Worm (Caenorhabditis elegans) whole organism, L1 larva: ENCODE data around the gene ddb-1.

Experiments
- C04F5.9 ChIP-seq: sonication (generic microtip); optimal IDR thresholded peaks from 2 replicates; lab custom pipeline; 2016; ENCODE audit warnings: missing genetic modification characterization, missing compliant biosample characterization
- C34B4.2 ChIP-seq: sonication (generic microtip); optimal IDR thresholded peaks from 2 replicates; lab custom pipeline; 2017; ENCODE audit warnings: mild to moderate bottlenecking, missing genetic modification characterization, missing compliant biosample characterization
- aha-1 ChIP-seq: fragments of 150-350 bp; optimal IDR thresholded peaks from 2 replicates; lab custom pipeline; 2014; ENCODE audit warnings: missing biosample characterization, missing genetic modification characterization
- aly-2 ChIP-seq: fragments of 150-350 bp; optimal IDR thresholded peaks from 2 replicates; lab custom pipeline; 2014; ENCODE audit warnings: missing biosample characterization, missing genetic modification characterization
- ama-1 ChIP-seq: fragments of 150-350 bp; optimal IDR thresholded peaks from 2 replicates; lab custom pipeline; 2014
- blmp-1 ChIP-seq: fragments of 150-350 bp; optimal IDR thresholded peaks from 2 replicates; lab custom pipeline; 2014; ENCODE audit warnings: missing biosample characterization, missing genetic modification characterization
- ceh-63 ChIP-seq: fragments of 200-800 bp; sonication (Bioruptor generic); optimal IDR thresholded peaks from 2 replicates; lab custom pipeline; 2018; ENCODE audit warnings: mild to moderate bottlenecking, missing genetic modification characterization, missing compliant biosample characterization
- ceh-8 ChIP-seq: fragments of 200-800 bp; sonication (Bioruptor generic); optimal IDR thresholded peaks from 2 replicates; lab custom pipeline; 2018; ENCODE audit warnings: mild to moderate bottlenecking, missing genetic modification characterization, moderate library complexity, missing compliant biosample characterization
- ceh-88 ChIP-seq: fragments of 200-800 bp; sonication (Bioruptor generic); IDR thresholded peaks from 2 replicates; pipeline ENCODE4 v1.3.6; 2022; ENCODE audit warnings: missing genetic modification characterization, missing compliant biosample characterization
- ceh-90 ChIP-seq: sonication (generic microtip); optimal IDR thresholded peaks from 2 replicates; lab custom pipeline; 2016; ENCODE audit warnings: missing genetic modification characterization, missing compliant biosample characterization
- ces-1 ChIP-seq: fragments of 150-350 bp; optimal IDR thresholded peaks from 2 replicates; lab custom pipeline; 2014; ENCODE audit warnings: missing biosample characterization, missing genetic modification reagents, missing genetic modification characterization
- dpl-1 ChIP-seq, 3 experiments: fragments of 150-350 bp in 2 of 3; sonication (generic microtip) in 1 of 3; optimal IDR thresholded peaks; 2 replicates each; lab custom pipeline; 2014 to 2017; ENCODE audit warnings: missing biosample characterization in 3 of 3, missing genetic modification characterization in 3 of 3, missing genetic modification reagents in 3 of 3
- dsc-1 ChIP-seq: sonication (generic microtip); optimal IDR thresholded peaks from 2 replicates; lab custom pipeline; 2016; ENCODE audit warnings: mild to moderate bottlenecking, missing genetic modification characterization, missing compliant biosample characterization
- egl-13 ChIP-seq: sonication (generic microtip); optimal IDR thresholded peaks from 2 replicates; lab custom pipeline; 2016; ENCODE audit warnings: missing genotype, missing genetic modification reagents, missing genetic modification characterization, missing compliant biosample characterization
- fkh-4 ChIP-seq: sonication (generic microtip); optimal IDR thresholded peaks from 2 replicates; lab custom pipeline; 2016; ENCODE audit warnings: missing compliant biosample characterization, missing genetic modification characterization, borderline replicate concordance
- fkh-8 ChIP-seq: sonication (generic microtip); optimal IDR thresholded peaks from 2 replicates; lab custom pipeline; 2016; ENCODE audit warnings: mild to moderate bottlenecking, missing genetic modification characterization, missing compliant biosample characterization
- isw-1 ChIP-seq: fragments of 200-800 bp; sonication (Bioruptor generic); IDR thresholded peaks from 2 replicates; pipeline ENCODE4 v1.3.6; 2022; ENCODE audit warnings: missing genetic modification characterization, missing compliant biosample characterization
- jun-1 ChIP-seq: fragments of 150-350 bp; optimal IDR thresholded peaks from 2 replicates; lab custom pipeline; 2014; ENCODE audit warnings: missing biosample characterization, missing genetic modification reagents, missing genetic modification characterization
- lin-14 ChIP-seq: fragments of 200-800 bp; sonication (Bioruptor generic); optimal IDR thresholded peaks from 2 replicates; lab custom pipeline; 2018; ENCODE audit warnings: mild to moderate bottlenecking, missing genetic modification characterization, moderate library complexity, missing compliant biosample characterization
- lin-15B ChIP-seq: fragments of 150-350 bp; sonication (generic microtip); optimal IDR thresholded peaks from 3 replicates; lab custom pipeline; 2014; ENCODE audit warnings: missing biosample characterization, missing genetic modification characterization
- lin-39 ChIP-seq: fragments of 150-350 bp; optimal IDR thresholded peaks from 2 replicates; lab custom pipeline; 2014; ENCODE audit warnings: missing biosample characterization, missing genetic modification reagents, missing genetic modification characterization
- lsy-2 ChIP-seq, 2 experiments: fragments of 150-350 bp; optimal IDR thresholded peaks; 2 replicates each; lab custom pipeline; 2014; ENCODE audit warnings: missing biosample characterization in 2 of 2, missing genetic modification characterization in 2 of 2
- mdl-1 ChIP-seq, 2 experiments: fragments of 150-350 bp; optimal IDR thresholded peaks; 2 replicates each; lab custom pipeline; 2014 to 2017; ENCODE audit warnings: missing biosample characterization in 2 of 2, missing genetic modification characterization in 2 of 2, inconsistent platforms in 1 of 2
- mep-1 ChIP-seq: fragments of 150-350 bp; optimal IDR thresholded peaks from 2 replicates; lab custom pipeline; 2014; ENCODE audit warnings: missing biosample characterization, missing genetic modification characterization
- nhr-19 ChIP-seq: fragments of 200-800 bp; sonication (Bioruptor generic); conservative IDR thresholded peaks from 2 replicates; pipeline ENCODE4 v1.3.6; 2022; ENCODE audit warnings: missing genetic modification characterization, missing compliant biosample characterization
- nhr-20 ChIP-seq: sonication (generic microtip); optimal IDR thresholded peaks from 2 replicates; lab custom pipeline; 2016; ENCODE audit warnings: mild to moderate bottlenecking, missing genetic modification characterization, missing compliant biosample characterization
- nhr-237 ChIP-seq: fragments of 150-350 bp; optimal IDR thresholded peaks from 2 replicates; lab custom pipeline; 2014; ENCODE audit warnings: missing biosample characterization, missing genetic modification characterization
- nhr-71 ChIP-seq: sonication (generic microtip); optimal IDR thresholded peaks from 2 replicates; lab custom pipeline; 2016; ENCODE audit warnings: mild to moderate bottlenecking, missing genetic modification characterization, moderate library complexity, missing compliant biosample characterization
- nhr-76 ChIP-seq: sonication (generic microtip); optimal IDR thresholded peaks from 2 replicates; lab custom pipeline; 2017; ENCODE audit warnings: missing biosample characterization, missing genetic modification characterization
- nhr-84 ChIP-seq: sonication (generic microtip); optimal IDR thresholded peaks from 2 replicates; lab custom pipeline; 2017; ENCODE audit warnings: missing biosample characterization, missing genetic modification characterization
- nhr-85 ChIP-seq: sonication (generic microtip); peaks from one replicate; lab custom pipeline; 2016; ENCODE audit warnings: missing genetic modification characterization, inconsistent platforms, missing compliant biosample characterization
- nhr-90 ChIP-seq: sonication (generic microtip); optimal IDR thresholded peaks from 2 replicates; lab custom pipeline; 2016; ENCODE audit warnings: mild to moderate bottlenecking, missing genetic modification characterization, missing compliant biosample characterization; ENCODE audit not compliant: poor library complexity
- pag-3 ChIP-seq: sonication (generic microtip); optimal IDR thresholded peaks from 2 replicates; lab custom pipeline; 2017; ENCODE audit warnings: missing genetic modification characterization, mild to moderate bottlenecking, missing compliant biosample characterization, antibody characterized with exemption, borderline replicate concordance; ENCODE audit not compliant: insufficient read depth
- pqm-1 ChIP-seq: sonication (generic microtip); optimal IDR thresholded peaks from 3 replicates; lab custom pipeline; 2017; ENCODE audit warnings: missing biosample characterization, missing genetic modification characterization
- rnt-1 ChIP-seq: sonication (generic microtip); optimal IDR thresholded peaks from 2 replicates; lab custom pipeline; 2016; ENCODE audit warnings: mild to moderate bottlenecking, missing genetic modification characterization, moderate library complexity, missing compliant biosample characterization
- skn-1 ChIP-seq: fragments of 150-350 bp; optimal IDR thresholded peaks from 2 replicates; lab custom pipeline; 2014; ENCODE audit warnings: missing biosample characterization, missing genetic modification characterization
- snu-23 ChIP-seq: sonication (generic microtip); optimal IDR thresholded peaks from 2 replicates; lab custom pipeline; 2016; ENCODE audit warnings: missing genetic modification characterization, missing compliant biosample characterization
- sptf-1 ChIP-seq: fragments of 150-350 bp; optimal IDR thresholded peaks from 2 replicates; lab custom pipeline; 2014; ENCODE audit warnings: missing biosample characterization, missing genetic modification characterization
- sup-37 ChIP-seq: fragments of 200-800 bp; sonication (Bioruptor generic); optimal IDR thresholded peaks from 2 replicates; lab custom pipeline; 2018; ENCODE audit warnings: mild to moderate bottlenecking, missing genetic modification characterization, missing compliant biosample characterization
- tbx-2 ChIP-seq: sonication (generic microtip); optimal IDR thresholded peaks from 2 replicates; lab custom pipeline; 2016; ENCODE audit warnings: missing genetic modification characterization, missing compliant biosample characterization
- tlp-1 ChIP-seq: fragments of 150-350 bp; optimal IDR thresholded peaks from 2 replicates; lab custom pipeline; 2014; ENCODE audit warnings: missing biosample characterization, missing genetic modification characterization
- unc-130 ChIP-seq: fragments of 150-350 bp; optimal IDR thresholded peaks from 2 replicates; lab custom pipeline; 2017; ENCODE audit warnings: missing biosample characterization, missing genetic modification characterization, inconsistent platforms
- unc-98 ChIP-seq: fragments of 200-800 bp; sonication (Bioruptor generic); IDR thresholded peaks from 2 replicates; pipeline ENCODE4 v1.3.6; 2022; ENCODE audit warnings: missing genetic modification characterization, missing compliant biosample characterization
- xbp-1 ChIP-seq: sonication (generic microtip); optimal IDR thresholded peaks from 2 replicates; lab custom pipeline; 2016; ENCODE audit warnings: missing genetic modification characterization, missing compliant biosample characterization
- zip-4 ChIP-seq: fragments of 200-800 bp; sonication (Bioruptor generic); optimal IDR thresholded peaks from 2 replicates; lab custom pipeline; 2018; ENCODE audit warnings: mild to moderate bottlenecking, missing genetic modification characterization, moderate library complexity, missing compliant biosample characterization

The ddb-1 gene

DNA sequence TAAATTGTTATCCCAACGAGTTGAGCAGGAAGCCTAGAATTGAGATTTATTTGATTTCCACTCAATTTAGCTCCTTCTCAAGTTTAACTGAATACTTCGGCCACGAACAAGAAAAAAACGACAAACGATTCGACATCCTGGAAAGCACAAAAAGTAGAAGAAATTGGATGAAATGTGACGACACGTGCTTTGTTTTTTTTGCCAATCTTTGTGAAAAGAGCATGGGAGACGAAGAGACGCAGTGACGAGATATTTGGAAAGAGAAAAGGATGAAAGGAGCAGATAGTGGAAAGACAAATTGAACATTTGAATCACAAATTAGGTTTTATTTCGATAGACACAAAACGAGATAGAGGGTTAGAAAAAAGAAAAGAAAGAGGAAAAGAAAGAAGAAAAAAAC is 6.5 kb downstream of the ddb-1 start (continued):
- TF ChIP-seq ces-1: no peak
- no peak for TF ChIP-seq tlp-1
- no peak for TF ChIP-seq aly-2 (tag; lab: Kevin White, UChicago)
- no peak for TF ChIP-seq lin-15B
- no peak for TF ChIP-seq lin-39 (tag; lab: Kevin White, UChicago)
- TF ChIP-seq tbx-2: peak; percentile 19
- TF ChIP-seq sptf-1 (tag; lab: Kevin White, UChicago): no peak
- TF ChIP-seq blmp-1: no peak
- TF ChIP-seq fkh-4 (tag; lab: Kevin White, UChicago): no peak
- no peak for TF ChIP-seq fkh-8 (tag; lab: Kevin White, UChicago)
- no peak for TF ChIP-seq xbp-1 (tag; lab: Kevin White, UChicago)
- peak; percentile 84 for TF ChIP-seq lin-14
- no peak for TF ChIP-seq nhr-84 (tag; lab: Kevin White, UChicago)
- TF ChIP-seq skn-1 (tag; lab: Kevin White, UChicago): no peak
- TF ChIP-seq sup-37 (GFP tag; lab: Kevin White, UChicago): no peak
- TF ChIP-seq mdl-1 (tag; optimal IDR thresholded peaks at IDR 0.05; lab: Kevin White, UChicago): no peak
- TF ChIP-seq ceh-8 (GFP tag; lab: Kevin White, UChicago): no peak
- TF ChIP-seq ceh-88 (GFP tag; lab: Robert Waterston, UW): no peak
- no peak for TF ChIP-seq C34B4.2 (tag; lab: Kevin White, UChicago)
- peak; percentile 56 for TF ChIP-seq ceh-63 (GFP tag; lab: Kevin White, UChicago)
- TF ChIP-seq dsc-1 (tag; lab: Kevin White, UChicago): no peak
- no peak for TF ChIP-seq egl-13 (tag; lab: Kevin White, UChicago)
- no peak for TF ChIP-seq pqm-1 (tag; lab: Kevin White, UChicago)

DNA sequence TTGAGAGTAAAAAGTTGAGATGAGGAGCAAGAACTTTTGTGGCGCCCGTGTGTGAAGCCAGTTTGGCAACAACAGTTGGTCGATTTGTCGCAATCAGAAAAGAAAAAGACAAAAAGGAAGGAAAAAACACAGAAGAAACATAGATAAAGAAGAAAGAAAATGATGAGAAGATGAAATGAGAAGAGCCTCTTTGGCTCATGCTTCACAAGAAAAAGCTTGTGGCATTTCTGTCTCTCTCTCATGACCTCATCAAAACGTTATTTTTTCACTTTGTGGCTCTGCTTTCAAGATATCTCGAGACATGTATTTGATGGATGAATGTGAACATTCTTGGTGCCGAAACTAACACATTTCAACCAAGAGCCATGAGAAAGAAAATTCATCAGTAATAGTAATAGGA is 7.9 kb downstream of the ddb-1 start:
- peak in 1 of 3 experiments; percentile 5 for TF ChIP-seq dpl-1 (GFP tag; optimal IDR thresholded peaks at IDR 0.05; lab: Kevin White, UChicago)
- peak; percentile 47 for TF ChIP-seq snu-23 (GFP tag; lab: Kevin White, UChicago)
- TF ChIP-seq lsy-2 (tag; optimal IDR thresholded peaks at IDR 0.05; lab: Kevin White, UChicago): peak; percentile 5 to 66
- TF ChIP-seq nhr-237: no peak
- TF ChIP-seq unc-130 (tag; lab: Kevin White, UChicago): peak; percentile 34
- no peak for TF ChIP-seq C04F5.9 (tag; lab: Kevin White, UChicago)
- TF ChIP-seq mep-1 (tag; lab: Kevin White, UChicago): peak; percentile 8
- peak; percentile 8 for TF ChIP-seq nhr-20 (tag; lab: Kevin White, UChicago)
- peak; percentile 67 for TF ChIP-seq nhr-71 (tag; lab: Kevin White, UChicago)
- TF ChIP-seq ceh-90 (tag; lab: Kevin White, UChicago): no peak
- peak; percentile 34 for TF ChIP-seq nhr-19 (GFP tag; lab: Robert Waterston, UW)
- no peak for TF ChIP-seq nhr-90 (tag; lab: Kevin White, UChicago)
- TF ChIP-seq blmp-1: no peak
- TF ChIP-seq jun-1 (tag; lab: Kevin White, UChicago): no peak
- TF ChIP-seq nhr-76 (tag; lab: Kevin White, UChicago): no peak
- TF ChIP-seq dsc-1 (tag; lab: Kevin White, UChicago): no peak
- no peak for TF ChIP-seq isw-1 (GFP tag; lab: Robert Waterston, UW)
- peak; percentile 93 for TF ChIP-seq pag-3 (tag; lab: Kevin White, UChicago)
- TF ChIP-seq ama-1: no peak
- TF ChIP-seq aha-1 (tag; lab: Kevin White, UChicago): no peak
- no peak for TF ChIP-seq nhr-85 (tag; lab: Kevin White, UChicago)
- TF ChIP-seq zip-4: no peak
- TF ChIP-seq lin-15B: no peak
- TF ChIP-seq rnt-1: peak; percentile 65
- TF ChIP-seq unc-98 (GFP tag; lab: Robert Waterston, UW): no peak
- peak; percentile 82 for TF ChIP-seq lin-14
